Worm (Caenorhabditis elegans): Measurements from ENCODE around the gene pde-2.

Gene pde-2

ce11 chrIII:8981847-8982479, at the start of gene pde-2:
Gene pde-2, minus strand, starts transcription at chrIII:8981897.
- TF ChIP-seq K09A11.1 (tag; optimal IDR thresholded peaks at IDR 0.05; ENCODE audit: insufficient read depth) (no peak), ceh-14 (tag; optimal IDR thresholded peaks at IDR 0.05) (peak; percentile 1), ceh-34 (tag; optimal IDR thresholded peaks at IDR 0.05) (peak; percentile 75), pax-1 (tag; optimal IDR thresholded peaks at IDR 0.05) (no peak), ceh-19 (GFP tag; optimal IDR thresholded peaks at IDR 0.05) (peak; percentile 12), tbx-2 (tag; optimal IDR thresholded peaks at IDR 0.05) (peak; percentile 17), hlh-13 (GFP tag; optimal IDR thresholded peaks at IDR 0.05) (no peak), nfya-1 (tag; optimal IDR thresholded peaks at IDR 0.05) (peak; percentile 21), unc-42 (tag; optimal IDR thresholded peaks at IDR 0.05) (peak; percentile 97), gmeb-2 (tag; optimal IDR thresholded peaks at IDR 0.05) (no peak), ceh-31 (tag; optimal IDR thresholded peaks at IDR 0.05) (peak; percentile 61)

- TF ChIP-seq hlh-15 (tag; optimal IDR thresholded peaks at IDR 0.05), result no peak
- no peak for TF ChIP-seq ceh-18 (tag; optimal IDR thresholded peaks at IDR 0.05)
- no peak for TF ChIP-seq tbx-2 (tag; optimal IDR thresholded peaks at IDR 0.05)
- no peak for TF ChIP-seq C08G9.2 (tag; optimal IDR thresholded peaks at IDR 0.05)
- TF ChIP-seq zip-5 (tag; optimal IDR thresholded peaks at IDR 0.05), result no peak
- TF ChIP-seq tbx-7 (tag; optimal IDR thresholded peaks at IDR 0.05), result no peak
- no peak for TF ChIP-seq nhr-232 (tag; optimal IDR thresholded peaks at IDR 0.05)
- no peak for TF ChIP-seq ceh-9 (tag; optimal IDR thresholded peaks at IDR 0.05)
- TF ChIP-seq ceh-19 (GFP tag; optimal IDR thresholded peaks at IDR 0.05), result no peak
- TF ChIP-seq ttx-3 (tag; optimal IDR thresholded peaks at IDR 0.05), result no peak
- no peak for TF ChIP-seq ceh-14 (tag; optimal IDR thresholded peaks at IDR 0.05)
- no peak for TF ChIP-seq che-1 (tag; optimal IDR thresholded peaks at IDR 0.05)
These were observed 49.1 kb upstream of the pde-2 start for ce11 chrIII:9030818-9031217.

- TF ChIP-seq fkh-10 (GFP tag; optimal IDR thresholded peaks at IDR 0.05) (no peak), unc-86 (tag; optimal IDR thresholded peaks at IDR 0.05) (no peak), sox-4 (tag; optimal IDR thresholded peaks at IDR 0.05) (no peak), ceh-22 (tag; optimal IDR thresholded peaks at IDR 0.05) (no peak), nhr-232 (tag; optimal IDR thresholded peaks at IDR 0.05) (no peak), C08G9.2 (tag; optimal IDR thresholded peaks at IDR 0.05) (no peak), npax-4 (tag; optimal IDR thresholded peaks at IDR 0.05) (no peak), T23F11.4 (GFP tag; optimal IDR thresholded peaks at IDR 0.05) (no peak), ceh-48 (tag; optimal IDR thresholded peaks at IDR 0.05) (no peak), ztf-16 (tag; optimal IDR thresholded peaks at IDR 0.05) (no peak), K09A11.1 (tag; optimal IDR thresholded peaks at IDR 0.05; ENCODE audit: insufficient read depth) (no peak), ama-1 (optimal IDR thresholded peaks at IDR 0.05) (no peak), ceh-6 (GFP tag; optimal IDR thresholded peaks at IDR 0.05) (no peak), unc-3 (GFP tag; conservative IDR thresholded peaks at IDR 0.05) (no peak), unc-3 (tag; optimal IDR thresholded peaks at IDR 0.05) (no peak)
These were observed 45.3 kb upstream of the pde-2 start, which contains the start of gene F59B2.13 for ce11 chrIII:9026951-9027350. Gene F59B2.13, minus strand, starts transcription at chrIII:9027051.

- no peak for TF ChIP-seq hlh-8 (tag; optimal IDR thresholded peaks at IDR 0.05)
- TF ChIP-seq F13H6.1 (tag; optimal IDR thresholded peaks at IDR 0.05), result no peak
- no peak for TF ChIP-seq npax-4 (tag; optimal IDR thresholded peaks at IDR 0.05)
- TF ChIP-seq ceh-48 (tag; optimal IDR thresholded peaks at IDR 0.05), result no peak
- TF ChIP-seq nfya-1 (tag; optimal IDR thresholded peaks at IDR 0.05), result no peak
- no peak for TF ChIP-seq nhr-232 (tag; optimal IDR thresholded peaks at IDR 0.05)
- no peak for TF ChIP-seq sdc-2 (tag; optimal IDR thresholded peaks at IDR 0.05)
These were observed 41.9 kb upstream of the pde-2 start for ce11 chrIII:9023601-9024000.

DNA sequence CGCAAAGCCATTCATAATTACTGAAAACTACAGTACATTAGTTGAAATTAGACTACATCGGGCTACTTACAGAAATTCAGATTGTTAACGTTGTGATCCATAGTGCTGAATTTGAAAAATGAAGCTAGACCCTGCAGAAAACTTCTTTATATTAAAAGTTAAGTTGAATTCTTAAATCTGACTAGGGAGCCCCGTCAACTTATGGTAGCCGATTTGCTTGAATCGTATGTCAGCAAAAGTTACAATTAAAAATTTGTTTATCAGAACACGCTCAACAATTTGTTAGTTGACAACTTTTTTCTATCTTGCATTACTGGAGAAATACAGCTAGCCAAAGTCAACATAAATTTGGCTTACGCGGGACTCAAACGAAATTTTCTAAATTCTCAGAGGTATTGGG, 40.8 kb upstream of the pde-2 start, which contains the start of gene F59B2.14:
Gene F59B2.14, minus strand, starts transcription at position 101 of the 400 bp plus-strand sequence.
- no peak for TF ChIP-seq ceh-14 (tag; optimal IDR thresholded peaks at IDR 0.05)
- no peak for TF ChIP-seq fkh-6 (tag; optimal IDR thresholded peaks at IDR 0.05)
